Worm (Caenorhabditis elegans) whole organism, young adult: ENCODE results near the gene F40C5.1.

ENCODE experiments used
- egrh-3 ChIP-seq: fragments of 200-800 bp; sonication (Bioruptor generic); IDR thresholded peaks from 2 replicates; pipeline ENCODE4 v1.3.6; 2022; ENCODE audit warnings: missing genetic modification reagents, missing genetic modification characterization, missing compliant biosample characterization
- gei-17 ChIP-seq: fragments of 200-800 bp; sonication (Bioruptor generic); optimal IDR thresholded peaks from 2 replicates; lab custom pipeline; 2018; ENCODE audit warnings: mild to moderate bottlenecking, missing genetic modification characterization, missing compliant biosample characterization
- lin-40 ChIP-seq: sonication (generic microtip); optimal IDR thresholded peaks from 2 replicates; lab custom pipeline; 2016; ENCODE audit warnings: missing genetic modification characterization, mild to moderate bottlenecking, missing compliant biosample characterization, missing genotype, missing genetic modification reagents
- snpc-4 ChIP-seq, 5 experiments: fragments of 150-350 bp in 1 of 5; sonication (generic microtip) in 4 of 5; optimal IDR thresholded peaks; 2 replicates each; lab custom pipeline; 2014 to 2018; ENCODE audit warnings: missing genetic modification characterization in 5 of 5, missing biosample characterization in 3 of 5, antibody characterized with exemption in 2 of 5, mild to moderate bottlenecking in 2 of 5, missing compliant biosample characterization in 2 of 5, missing genotype in 2 of 5, moderate library complexity in 2 of 5, missing genetic modification reagents in 1 of 5

DNA sequence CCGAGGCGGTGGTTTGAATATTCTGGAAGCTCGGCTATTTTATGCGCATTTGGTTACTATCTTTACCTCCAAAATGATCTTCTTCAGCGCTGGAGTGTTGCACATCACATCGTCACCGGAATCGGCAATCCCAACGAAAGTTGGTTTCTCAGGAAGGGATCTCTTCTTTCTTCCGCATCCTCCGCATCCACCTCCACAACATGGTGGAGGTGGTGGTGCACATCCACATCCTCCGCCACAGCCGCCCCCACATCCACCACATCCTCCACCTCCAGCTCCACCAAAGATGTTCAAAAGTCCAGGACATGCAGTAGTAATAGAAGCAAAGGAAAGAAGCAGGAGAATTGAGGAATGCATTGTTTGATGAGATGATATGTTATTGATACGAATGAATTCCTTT lies 15.1 kb upstream of the F40C5.1 start, which contains the start of gene grl-31:
- TF ChIP-seq egrh-3 (GFP tag; lab: Robert Waterston, UW), result no peak
- no peak for TF ChIP-seq lin-40 (tag; lab: Kevin White, UChicago)
- TF ChIP-seq gei-17 (GFP tag; lab: Kevin White, UChicago), result no peak
- no peak for TF ChIP-seq snpc-4 (GFP tag; optimal IDR thresholded peaks at IDR 0.05; lab: Kevin White, UChicago)
- TF ChIP-seq snpc-4 (tag; optimal IDR thresholded peaks at IDR 0.05; lab: Kevin White, UChicago), result no peak
